Worm (Caenorhabditis elegans) whole organism, young adult: Measurements from ENCODE around the gene acs-11.

Experiments used
- F52B5.7 ChIP-seq: sonication (generic microtip); optimal IDR thresholded peaks from 2 replicates; lab custom pipeline; 2016; ENCODE audit warnings: mild to moderate bottlenecking, missing genetic modification characterization, missing compliant biosample characterization
- F57A8.1 ChIP-seq: fragments of 200-800 bp; sonication (Bioruptor generic); optimal IDR thresholded peaks from 2 replicates; lab custom pipeline; 2018; ENCODE audit warnings: mild to moderate bottlenecking, missing genetic modification characterization, moderate library complexity, missing compliant biosample characterization
- T07F8.4 ChIP-seq: sonication (generic microtip); optimal IDR thresholded peaks from 2 replicates; lab custom pipeline; 2016; ENCODE audit warnings: mild to moderate bottlenecking, missing genetic modification characterization, moderate library complexity, missing compliant biosample characterization
- Y53G8AR.9 ChIP-seq: fragments of 200-800 bp; sonication (Bioruptor generic); conservative IDR thresholded peaks from 2 replicates; pipeline ENCODE4 v1.3.6; 2022; ENCODE audit warnings: missing genetic modification reagents, missing genetic modification characterization, missing compliant biosample characterization
- atf-7 ChIP-seq: sonication (generic microtip); optimal IDR thresholded peaks from 2 replicates; lab custom pipeline; 2017; ENCODE audit warnings: mild to moderate bottlenecking, missing genetic modification characterization, missing compliant biosample characterization
- dox-1 ChIP-seq: fragments of 200-800 bp; sonication (Bioruptor generic); IDR thresholded peaks from 2 replicates; pipeline ENCODE4 v1.3.6; 2022; ENCODE audit warnings: missing genetic modification reagents, missing genetic modification characterization, missing compliant biosample characterization
- efl-1 ChIP-seq: fragments of 150-350 bp; optimal IDR thresholded peaks from 2 replicates; lab custom pipeline; 2014; ENCODE audit warnings: missing biosample characterization, missing genetic modification reagents, missing genetic modification characterization
- nhr-90 ChIP-seq: sonication (generic microtip); optimal IDR thresholded peaks from 2 replicates; lab custom pipeline; 2016; ENCODE audit warnings: missing genotype, mild to moderate bottlenecking, missing genetic modification characterization, missing compliant biosample characterization

- TF ChIP-seq T07F8.4 (tag; lab: Kevin White, UChicago) (no peak), efl-1 (GFP tag; lab: Kevin White, UChicago) (no peak), Y53G8AR.9 (GFP tag; lab: Robert Waterston, UW) (no peak), F57A8.1 (no peak), dox-1 (GFP tag; lab: Robert Waterston, UW) (no peak), F52B5.7 (tag; lab: Kevin White, UChicago) (no peak), atf-7 (tag; lab: Kevin White, UChicago) (no peak), nhr-90 (tag; lab: Kevin White, UChicago) (no peak)
Measured at ce11 chrII:4789835-4790343, 48.0 kb downstream of the acs-11 start, which contains the start of gene F26G1.15.
